Fruit fly (Drosophila melanogaster) whole organism, embryonic: ENCODE data around the gene Indy.
A peak's percentile ranks its signal among the peaks of the same experiment; 100 is the strongest.

Experiments used
- CG1024 ChIP-seq: fragments of 200-800 bp; sonication (Bioruptor generic); IDR thresholded peaks from 2 replicates; pipeline ENCODE4 v1.3.6; 2022; ENCODE audit warnings: missing biosample characterization, missing genetic modification characterization
- CG10654 ChIP-seq: fragments of 200-800 bp; sonication (Bioruptor generic); optimal IDR thresholded peaks from 2 replicates; lab custom pipeline; 2016; ENCODE audit warnings: missing biosample characterization, missing genetic modification characterization
- CG13287 ChIP-seq: fragments of 200-800 bp; sonication (Bioruptor generic); IDR thresholded peaks from 2 replicates; pipeline ENCODE4 v1.3.6; 2022; ENCODE audit warnings: missing biosample characterization, missing genetic modification characterization; ENCODE audit not compliant: partially characterized antibody
- CG14050 ChIP-seq: fragments of 200-800 bp; sonication (Bioruptor generic); IDR thresholded peaks from 3 replicates; pipeline ENCODE4 v1.3.6; 2022; ENCODE audit warnings: missing biosample characterization, missing genetic modification characterization
- CG14441 ChIP-seq: fragments of 200-800 bp; sonication (Bioruptor generic); IDR thresholded peaks from 2 replicates; pipeline ENCODE4 v1.3.6; 2022; ENCODE audit warnings: missing biosample characterization, missing genetic modification characterization
- CG1603 ChIP-seq: fragments of 200-800 bp; sonication (Bioruptor generic); optimal IDR thresholded peaks from 2 replicates; lab custom pipeline; 2019; ENCODE audit warnings: missing biosample characterization, mild to moderate bottlenecking, missing genetic modification characterization, moderate library complexity
- CG16779 ChIP-seq: fragments of 200-800 bp; sonication (Bioruptor generic); IDR thresholded peaks from 2 replicates; pipeline ENCODE4 v1.3.6; 2022; ENCODE audit warnings: missing biosample characterization, missing genetic modification characterization
- CG17912 ChIP-seq: fragments of 200-800 bp; sonication (Bioruptor generic); optimal IDR thresholded peaks from 2 replicates; lab custom pipeline; 2018; ENCODE audit warnings: missing biosample characterization, mild to moderate bottlenecking, missing genetic modification characterization
- CG3407 ChIP-seq: fragments of 200-800 bp; sonication (Bioruptor generic); optimal IDR thresholded peaks from 2 replicates; lab custom pipeline; 2018; ENCODE audit warnings: missing biosample characterization, mild to moderate bottlenecking, missing genetic modification characterization
- CG4617 ChIP-seq: fragments of 200-800 bp; sonication (Bioruptor generic); optimal IDR thresholded peaks from 3 replicates; lab custom pipeline; 2016; ENCODE audit warnings: missing biosample characterization, missing genetic modification characterization, borderline replicate concordance
- CG8281 ChIP-seq: fragments of 200-800 bp; sonication (Bioruptor generic); optimal IDR thresholded peaks from 2 replicates; lab custom pipeline; 2018; ENCODE audit warnings: missing biosample characterization, mild to moderate bottlenecking, missing genetic modification characterization, moderate library complexity
- CG8765 ChIP-seq: fragments of 200-800 bp; sonication (Bioruptor generic); IDR thresholded peaks from 2 replicates; pipeline ENCODE4 v1.3.6; 2022; ENCODE audit warnings: missing biosample characterization, missing genetic modification characterization
- CG9609 ChIP-seq: fragments of 200-800 bp; sonication (Bioruptor generic); optimal IDR thresholded peaks from 3 replicates; lab custom pipeline; 2016; ENCODE audit warnings: missing biosample characterization, missing genetic modification characterization
- CG9932 ChIP-seq: fragments of 200-800 bp; sonication (Bioruptor generic); IDR thresholded peaks from 2 replicates; pipeline ENCODE4 v1.3.6; 2022; ENCODE audit warnings: missing biosample characterization, missing genetic modification characterization
- CoRest ChIP-seq: fragments of 200-800 bp; sonication (Bioruptor generic); optimal IDR thresholded peaks from 3 replicates; lab custom pipeline; 2018; ENCODE audit warnings: missing biosample characterization, mild to moderate bottlenecking, missing genetic modification characterization, moderate library complexity
- CrebB ChIP-seq: fragments of 200-800 bp; sonication (Bioruptor generic); optimal IDR thresholded peaks from 3 replicates; lab custom pipeline; 2018; ENCODE audit warnings: missing biosample characterization, mild to moderate bottlenecking, missing genetic modification characterization
- Dad ChIP-seq: fragments of 200-800 bp; sonication (Bioruptor generic); optimal IDR thresholded peaks from 3 replicates; lab custom pipeline; 2016; ENCODE audit warnings: missing biosample characterization, missing genetic modification characterization
- Fer2 ChIP-seq: fragments of 200-800 bp; sonication (Bioruptor generic); optimal IDR thresholded peaks from 2 replicates; lab custom pipeline; 2018; ENCODE audit warnings: missing biosample characterization, mild to moderate bottlenecking, missing genetic modification characterization, moderate library complexity
- Fer3 ChIP-seq: fragments of 200-800 bp; sonication (Bioruptor generic); optimal IDR thresholded peaks from 2 replicates; lab custom pipeline; 2018; ENCODE audit warnings: missing biosample characterization, mild to moderate bottlenecking, missing genetic modification characterization, moderate library complexity
- H2.0 ChIP-seq: fragments of 200-800 bp; sonication (Bioruptor generic); IDR thresholded peaks from 2 replicates; pipeline ENCODE4 v1.3.6; 2022; ENCODE audit warnings: missing biosample characterization, missing genetic modification characterization
- Jarid2 ChIP-seq: fragments of 200-800 bp; sonication (Bioruptor generic); optimal IDR thresholded peaks from 3 replicates; lab custom pipeline; 2017; ENCODE audit warnings: mild to moderate bottlenecking, missing biosample characterization, missing genetic modification reagents, missing genetic modification characterization
- Lhr ChIP-seq: fragments of 200-800 bp; sonication (Bioruptor generic); optimal IDR thresholded peaks from 3 replicates; lab custom pipeline; 2017; ENCODE audit warnings: mild to moderate bottlenecking, missing biosample characterization, missing genetic modification reagents, missing genetic modification characterization
- Lim3 ChIP-seq: fragments of 200-800 bp; sonication (Bioruptor generic); IDR thresholded peaks from 2 replicates; pipeline ENCODE4 v1.3.6; 2022; ENCODE audit warnings: missing biosample characterization, missing genetic modification characterization
- MESR4 ChIP-seq: fragments of 200-800 bp; sonication (Bioruptor generic); optimal IDR thresholded peaks from 2 replicates; lab custom pipeline; 2018; ENCODE audit warnings: missing biosample characterization, mild to moderate bottlenecking, missing genetic modification characterization, moderate library complexity
- Nf-YC ChIP-seq: fragments of 200-800 bp; optimal IDR thresholded peaks from 3 replicates; lab custom pipeline; 2019; ENCODE audit warnings: missing biosample characterization, mild to moderate bottlenecking, missing genetic modification characterization, moderate library complexity
- Sox100B ChIP-seq: fragments of 200-800 bp; sonication (Bioruptor generic); optimal IDR thresholded peaks from 3 replicates; lab custom pipeline; 2018; ENCODE audit warnings: missing biosample characterization, mild to moderate bottlenecking, missing genetic modification characterization
- Sry-δ ChIP-seq: fragments of 200-800 bp; sonication (Bioruptor generic); optimal IDR thresholded peaks from 2 replicates; lab custom pipeline; 2016; ENCODE audit warnings: missing biosample characterization, missing genetic modification characterization
- TFAM ChIP-seq: fragments of 200-800 bp; sonication (Bioruptor generic); optimal IDR thresholded peaks from 2 replicates; lab custom pipeline; 2017; ENCODE audit warnings: missing biosample characterization, missing genetic modification characterization, inconsistent platforms
- Xrp1 ChIP-seq: fragments of 200-800 bp; sonication (Bioruptor generic); IDR thresholded peaks from 2 replicates; pipeline ENCODE4 v1.3.6; 2022; ENCODE audit warnings: missing biosample characterization, missing genetic modification characterization
- cad ChIP-seq: fragments of >200 bp; optimal IDR thresholded peaks from 2 replicates; lab custom pipeline; 2017; ENCODE audit warnings: missing biosample characterization, missing genetic modification characterization
- chinmo ChIP-seq: fragments of 200-800 bp; sonication (Bioruptor generic); IDR thresholded peaks from 4 replicates; pipeline ENCODE4 v1.3.6; 2022; ENCODE audit warnings: missing biosample characterization, missing genetic modification characterization; ENCODE audit not compliant: partially characterized antibody
- eve ChIP-seq, 2 experiments: fragments of >200 bp; optimal IDR thresholded peaks; 2 replicates each; lab custom pipeline; 2017; ENCODE audit warnings: missing biosample characterization in 2 of 2, missing genetic modification characterization in 2 of 2
- exex ChIP-seq: fragments of 200-800 bp; sonication (Bioruptor generic); optimal IDR thresholded peaks from 4 replicates; lab custom pipeline; 2018; ENCODE audit warnings: missing biosample characterization, mild to moderate bottlenecking, missing genetic modification characterization, moderate library complexity
- gro ChIP-seq: fragments of 200-800 bp; sonication (Bioruptor generic); optimal IDR thresholded peaks from 2 replicates; lab custom pipeline; 2016; ENCODE audit warnings: missing biosample characterization, missing genetic modification characterization
- hth ChIP-seq: fragments of >200 bp; optimal IDR thresholded peaks from 2 replicates; lab custom pipeline; 2017; ENCODE audit warnings: inconsistent platforms
- ind ChIP-seq: fragments of 200-800 bp; sonication (Bioruptor generic); optimal IDR thresholded peaks from 3 replicates; lab custom pipeline; 2016; ENCODE audit warnings: missing biosample characterization, missing genetic modification characterization
- kah ChIP-seq: fragments of 200-800 bp; sonication (Bioruptor generic); optimal IDR thresholded peaks from 2 replicates; lab custom pipeline; 2018; ENCODE audit warnings: missing biosample characterization, mild to moderate bottlenecking, missing genetic modification characterization
- luna ChIP-seq: fragments of 200-800 bp; sonication (Bioruptor generic); optimal IDR thresholded peaks from 2 replicates; lab custom pipeline; 2016; ENCODE audit warnings: missing biosample characterization, missing genetic modification characterization
- nau ChIP-seq: fragments of 200-800 bp; sonication (Bioruptor generic); optimal IDR thresholded peaks from 3 replicates; lab custom pipeline; 2017; ENCODE audit warnings: missing biosample characterization, mild to moderate bottlenecking, missing genetic modification characterization, missing genetic modification reagents
- nmo ChIP-seq: fragments of 200-800 bp; sonication (Bioruptor generic); optimal IDR thresholded peaks from 2 replicates; lab custom pipeline; 2018; ENCODE audit warnings: missing biosample characterization, mild to moderate bottlenecking, missing genetic modification characterization, moderate library complexity
- pfk ChIP-seq: fragments of 200-800 bp; sonication (Bioruptor generic); optimal IDR thresholded peaks from 2 replicates; lab custom pipeline; 2018; ENCODE audit warnings: missing biosample characterization, mild to moderate bottlenecking, missing genetic modification characterization, moderate library complexity
- ro ChIP-seq: fragments of 200-800 bp; sonication (Bioruptor generic); IDR thresholded peaks from 2 replicates; pipeline ENCODE4 v1.3.6; 2022; ENCODE audit warnings: missing biosample characterization, missing genetic modification characterization
- row ChIP-seq: fragments of 200-800 bp; sonication (Bioruptor generic); IDR thresholded peaks from 3 replicates; pipeline ENCODE4 v1.3.6; 2022; ENCODE audit warnings: missing biosample characterization, missing genetic modification characterization
- sc ChIP-seq, 3 experiments: fragments of >200 bp in 2 of 3; fragments of 200-800 bp in 1 of 3; sonication (Bioruptor generic) in 1 of 3; optimal IDR thresholded peaks; 2 replicates in 2 of 3; 3 replicates in 1 of 3; lab custom pipeline; 2017; ENCODE audit warnings: mild to moderate bottlenecking in 1 of 3, missing biosample characterization in 1 of 3, missing genetic modification characterization in 1 of 3, missing genetic modification reagents in 1 of 3
- schlank ChIP-seq: fragments of 200-800 bp; sonication (Bioruptor generic); optimal IDR thresholded peaks from 2 replicates; lab custom pipeline; 2018; ENCODE audit warnings: missing biosample characterization, mild to moderate bottlenecking, missing genetic modification characterization
- shn ChIP-seq: fragments of 200-800 bp; sonication (Bioruptor generic); optimal IDR thresholded peaks from 3 replicates; lab custom pipeline; 2016; ENCODE audit warnings: missing biosample characterization, missing genetic modification characterization
- sna ChIP-seq: fragments of 200-800 bp; sonication (Bioruptor generic); IDR thresholded peaks from 2 replicates; pipeline ENCODE4 v1.3.6; 2022; ENCODE audit warnings: missing biosample characterization, missing genetic modification characterization; ENCODE audit not compliant: partially characterized antibody
- stc ChIP-seq: fragments of 200-800 bp; sonication (Bioruptor generic); IDR thresholded peaks from 2 replicates; pipeline ENCODE4 v1.3.6; 2022; ENCODE audit warnings: missing biosample characterization, missing genetic modification characterization
- vfl ChIP-seq: fragments of 200-800 bp; sonication (Bioruptor generic); optimal IDR thresholded peaks from 2 replicates; lab custom pipeline; 2016; ENCODE audit warnings: missing biosample characterization, missing genetic modification characterization
- wdn ChIP-seq: fragments of 200-800 bp; sonication (Bioruptor generic); IDR thresholded peaks from 2 replicates; pipeline ENCODE4 v1.3.6; 2022; ENCODE audit warnings: missing biosample characterization, missing genetic modification characterization
- wek ChIP-seq: fragments of 200-800 bp; sonication (Bioruptor generic); optimal IDR thresholded peaks from 3 replicates; lab custom pipeline; 2018; ENCODE audit warnings: missing biosample characterization, mild to moderate bottlenecking, missing genetic modification characterization, moderate library complexity

Gene Indy

dm6 chr3L:18784562-18784961 is 61.5 kb downstream of the Indy start (continued):
- TF ChIP-seq CG8765 (GFP tag; lab: Robert Waterston, UW) (no peak), stc (GFP tag; lab: Robert Waterston, UW) (peak; percentile 88), CoRest (tag; lab: Kevin White, UChicago) (peak; percentile 60), CG9932 (GFP tag; lab: Robert Waterston, UW) (no peak), wek (no peak), ro (GFP tag; lab: Robert Waterston, UW) (no peak), nau (GFP tag; lab: Kevin White, UChicago) (peak; percentile 16), CrebB (tag; lab: Kevin White, UChicago) (no peak), schlank (tag; lab: Kevin White, UChicago) (no peak), H2.0 (GFP tag; lab: Robert Waterston, UW) (peak; percentile 86), CG8281 (tag; lab: Kevin White, UChicago) (peak; percentile 7), CG14441 (GFP tag; lab: Robert Waterston, UW) (peak; percentile 90), Sox100B (GFP tag; lab: Kevin White, UChicago) (peak; percentile 37), ind (peak; percentile 60), hth (lab: Kevin White, UChicago) (no peak), vfl (no peak), shn (GFP tag; lab: Kevin White, UChicago) (peak; percentile 51), Fer3 (peak; percentile 30), Jarid2 (GFP tag; lab: Kevin White, UChicago) (no peak), Lim3 (GFP tag; lab: Robert Waterston, UW) (no peak), MESR4 (GFP tag; lab: Kevin White, UChicago) (no peak), wdn (GFP tag; lab: Robert Waterston, UW) (peak; percentile 63; the same call in 1 of the 2 replicates), TFAM (no peak), chinmo (GFP tag; lab: Robert Waterston, UW) (no peak), CG4617 (no peak), sc (optimal IDR thresholded peaks at IDR 0.05; lab: Kevin White, UChicago) (no peak), sc (GFP tag; optimal IDR thresholded peaks at IDR 0.05; lab: Kevin White, UChicago) (no peak), CG3407 (GFP tag; lab: Kevin White, UChicago) (peak; percentile 18), CG16779 (GFP tag; lab: Robert Waterston, UW) (no peak), luna (GFP tag; lab: Kevin White, UChicago) (no peak), Fer2 (no peak), Dad (GFP tag; lab: Kevin White, UChicago) (peak; percentile 28), CG1024 (no peak), Sry-δ (GFP tag; lab: Kevin White, UChicago) (peak; percentile 6), CG13287 (GFP tag; lab: Robert Waterston, UW) (no peak), exex (tag; lab: Kevin White, UChicago) (peak; percentile 8), Nf-YC (tag; lab: Kevin White, UChicago) (no peak), Lhr (GFP tag; lab: Kevin White, UChicago) (no peak), row (GFP tag; lab: Robert Waterston, UW) (peak; percentile 89), CG17912 (GFP tag; lab: Kevin White, UChicago) (no peak), CG9609 (GFP tag; lab: Kevin White, UChicago) (peak; percentile 58), nmo (GFP tag; lab: Kevin White, UChicago) (peak; percentile 48), pfk (GFP tag; lab: Kevin White, UChicago) (no peak), Xrp1 (peak; percentile 58), CG10654 (GFP tag; lab: Kevin White, UChicago) (no peak), eve (GFP tag; optimal IDR thresholded peaks at IDR 0.05; lab: Kevin White, UChicago) (no peak), CG1603 (tag; lab: Kevin White, UChicago) (peak; percentile 54), CG14050 (peak; percentile 75), gro (GFP tag; lab: Kevin White, UChicago) (no peak), cad (no peak), sna (GFP tag; lab: Robert Waterston, UW) (no peak), kah (GFP tag; lab: Kevin White, UChicago) (no peak)
